Worm (Caenorhabditis elegans): Measurements from ENCODE around the gene unc-76.

The unc-76 gene

DNA sequence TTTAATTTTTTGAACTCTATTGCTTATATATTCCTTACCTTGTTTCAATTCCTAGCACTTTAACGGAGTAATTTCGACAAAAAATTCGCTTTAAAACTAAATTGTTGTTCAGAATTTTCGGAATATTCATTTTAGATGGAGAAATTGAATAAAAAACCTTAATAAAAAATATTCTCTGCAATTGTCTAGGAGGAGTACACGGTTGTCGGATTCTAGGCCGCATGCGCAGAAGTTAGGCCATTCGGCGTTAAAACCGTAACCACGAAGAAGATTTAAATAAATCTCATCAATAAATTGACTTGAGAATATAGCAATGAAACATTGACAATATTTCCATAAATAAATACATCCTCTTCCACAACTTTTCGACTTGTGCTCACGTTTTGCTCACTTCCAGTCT lies 10.7 kb downstream of the unc-76 start, which contains the start of the genes C01G10.10 and C01G10.9 (continued):
- TF ChIP-seq unc-130 (tag; optimal IDR thresholded peaks at IDR 0.05) (peak; percentile 34), nhr-84 (tag; optimal IDR thresholded peaks at IDR 0.05) (no peak), nhr-85 (tag) (peak; percentile 93), lir-3 (tag; optimal IDR thresholded peaks at IDR 0.05; ENCODE audit: poor library complexity) (peak; percentile 96), nhr-12 (tag; optimal IDR thresholded peaks at IDR 0.05) (no peak), ztf-11 (tag; optimal IDR thresholded peaks at IDR 0.05) (peak in 1 of 2 experiments; percentile 95), tbx-2 (tag; optimal IDR thresholded peaks at IDR 0.05) (peak; percentile 87), ces-1 (GFP tag; optimal IDR thresholded peaks at IDR 0.05) (no peak), sptf-1 (tag; optimal IDR thresholded peaks at IDR 0.05) (no peak), dpl-1 (GFP tag; optimal IDR thresholded peaks at IDR 0.05) (peak; percentile 45 to 67 (median 56)), lsy-2 (tag; optimal IDR thresholded peaks at IDR 0.05) (peak; percentile 68 to 70), pqm-1 (tag; optimal IDR thresholded peaks at IDR 0.05) (no peak), lin-14 (GFP tag; optimal IDR thresholded peaks at IDR 0.05) (peak; percentile 69), aly-2 (tag; optimal IDR thresholded peaks at IDR 0.05) (no peak), irx-1 (tag; optimal IDR thresholded peaks at IDR 0.05) (peak; percentile 93), blmp-1 (tag; optimal IDR thresholded peaks at IDR 0.05) (peak; percentile 51), nhr-28 (tag; optimal IDR thresholded peaks at IDR 0.05) (no peak), dsc-1 (tag; optimal IDR thresholded peaks at IDR 0.05) (peak; percentile 90), nhr-71 (tag; optimal IDR thresholded peaks at IDR 0.05) (peak; percentile 87)

DNA sequence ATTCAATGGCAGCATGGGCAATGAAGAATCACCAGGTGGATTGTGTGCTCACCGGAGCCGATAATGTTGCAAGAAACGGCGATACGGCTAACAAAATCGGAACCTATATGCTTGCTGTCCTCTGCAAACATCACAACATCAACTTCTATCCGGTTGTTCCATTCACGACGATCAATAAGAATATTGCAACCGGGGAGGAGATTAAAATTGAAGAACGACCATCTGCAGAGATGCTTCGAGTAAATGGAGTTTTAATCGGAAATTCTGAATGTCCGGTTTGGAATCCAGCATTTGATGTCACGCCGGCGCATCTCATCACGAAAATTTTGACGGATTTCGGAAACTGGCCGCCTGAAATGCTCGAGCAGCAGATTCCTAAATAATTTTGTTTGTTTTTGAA lies 12.1 kb downstream of the unc-76 start:
- TF ChIP-seq ama-1 (optimal IDR thresholded peaks at IDR 0.05) (peak; percentile 93), pax-3 (tag; optimal IDR thresholded peaks at IDR 0.05) (peak; percentile 30), tbx-2 (tag; optimal IDR thresholded peaks at IDR 0.05) (no peak), mdl-1 (tag; optimal IDR thresholded peaks at IDR 0.05) (no peak), egl-13 (tag; optimal IDR thresholded peaks at IDR 0.05) (no peak), Y116A8C.19 (tag; optimal IDR thresholded peaks at IDR 0.05; ENCODE audit: borderline replicate concordance) (no peak), nhr-47 (tag; optimal IDR thresholded peaks at IDR 0.05) (no peak), rnt-1 (tag; optimal IDR thresholded peaks at IDR 0.05) (peak; percentile 18), nhr-12 (tag; optimal IDR thresholded peaks at IDR 0.05) (no peak), vab-15 (tag; optimal IDR thresholded peaks at IDR 0.05) (no peak), irx-1 (tag; optimal IDR thresholded peaks at IDR 0.05) (no peak), pag-3 (tag; optimal IDR thresholded peaks at IDR 0.05; ENCODE audit: borderline replicate concordance, insufficient read depth) (no peak), unc-62 (GFP tag; optimal IDR thresholded peaks at IDR 0.05) (no peak), sptf-1 (tag; optimal IDR thresholded peaks at IDR 0.05) (no peak), aly-2 (tag; optimal IDR thresholded peaks at IDR 0.05) (peak; percentile 84), nhr-77 (tag; optimal IDR thresholded peaks at IDR 0.05) (no peak), egl-27 (tag; optimal IDR thresholded peaks at IDR 0.05) (no peak), efl-3 (GFP tag; optimal IDR thresholded peaks at IDR 0.05) (no peak), ceh-63 (GFP tag; optimal IDR thresholded peaks at IDR 0.05) (peak; percentile 48), C04F5.9 (tag; optimal IDR thresholded peaks at IDR 0.05) (no peak), snu-23 (GFP tag; optimal IDR thresholded peaks at IDR 0.05) (peak; percentile 19), nhr-19 (GFP tag; conservative IDR thresholded peaks at IDR 0.05) (peak; percentile 16; the same call in 1 of the 2 replicates), efl-1 (optimal IDR thresholded peaks at IDR 0.05) (no peak), efl-1 (GFP tag; optimal IDR thresholded peaks at IDR 0.05 in 1 of 2) (peak in 1 of 2 experiments; percentile 81), lin-39 (tag; optimal IDR thresholded peaks at IDR 0.05) (no peak), nhr-71 (tag; optimal IDR thresholded peaks at IDR 0.05) (peak; percentile 44), fkh-4 (tag; optimal IDR thresholded peaks at IDR 0.05; ENCODE audit: borderline replicate concordance) (no peak), blmp-1 (tag; optimal IDR thresholded peaks at IDR 0.05) (no peak), lin-35 (GFP tag; optimal IDR thresholded peaks at IDR 0.05) (no peak), lin-14 (GFP tag; optimal IDR thresholded peaks at IDR 0.05) (no peak), ceh-88 (GFP tag; IDR thresholded peaks at IDR 0.05) (no peak), nhr-85 (tag) (no peak), swsn-7 (tag; optimal IDR thresholded peaks at IDR 0.05) (no peak), lir-3 (tag; optimal IDR thresholded peaks at IDR 0.05; ENCODE audit: poor library complexity) (no peak), sox-4 (tag; optimal IDR thresholded peaks at IDR 0.05) (no peak), zip-4 (GFP tag; optimal IDR thresholded peaks at IDR 0.05) (no peak), ceh-82 (tag; optimal IDR thresholded peaks at IDR 0.05) (no peak), elt-2 (tag; optimal IDR thresholded peaks at IDR 0.05) (no peak), nhr-84 (tag; optimal IDR thresholded peaks at IDR 0.05) (no peak), fkh-10 (GFP tag; optimal IDR thresholded peaks at IDR 0.05) (no peak), nhr-20 (tag; optimal IDR thresholded peaks at IDR 0.05) (peak; percentile 6), ces-1 (GFP tag; optimal IDR thresholded peaks at IDR 0.05) (no peak)
